Fruit fly (Drosophila melanogaster) whole organism, adult: Measurements from ENCODE around the gene VGlut.

ENCODE experiments used
- CG14711 ChIP-seq: fragments of 200-800 bp; sonication (Bioruptor generic); optimal IDR thresholded peaks from 2 replicates; lab custom pipeline; 2018; ENCODE audit warnings: missing biosample characterization, mild to moderate bottlenecking, missing genetic modification characterization, moderate library complexity
- CG1620 ChIP-seq: fragments of 200-800 bp; sonication (Bioruptor generic); optimal IDR thresholded peaks from 2 replicates; lab custom pipeline; 2016; ENCODE audit warnings: missing biosample characterization, missing genetic modification characterization
- CG33017 ChIP-seq: fragments of 200-800 bp; sonication (Bioruptor generic); optimal IDR thresholded peaks from 2 replicates; lab custom pipeline; 2018; ENCODE audit warnings: missing biosample characterization, mild to moderate bottlenecking, missing genetic modification characterization, moderate library complexity
- Clk ChIP-seq: fragments of 200-800 bp; sonication (Bioruptor generic); optimal IDR thresholded peaks from 2 replicates; lab custom pipeline; 2017; ENCODE audit warnings: missing biosample characterization, missing genetic modification characterization
- Hr96 ChIP-seq: fragments of 200-800 bp; sonication (Bioruptor generic); optimal IDR thresholded peaks from 2 replicates; lab custom pipeline; 2016; ENCODE audit warnings: missing biosample characterization, missing genetic modification characterization
- Mnt ChIP-seq: fragments of 200-800 bp; sonication (Bioruptor generic); optimal IDR thresholded peaks from 2 replicates; lab custom pipeline; 2016; ENCODE audit warnings: missing biosample characterization, mild to moderate bottlenecking, missing genetic modification characterization
- bab1 ChIP-seq: fragments of 200-800 bp; sonication (Bioruptor generic); optimal IDR thresholded peaks from 3 replicates; lab custom pipeline; 2019; ENCODE audit warnings: missing biosample characterization, mild to moderate bottlenecking, missing genetic modification characterization, moderate library complexity
- cnc ChIP-seq, 2 experiments: fragments of >200 bp; optimal IDR thresholded peaks; 2 replicates each; lab custom pipeline; 2017
- ovo ChIP-seq: fragments of 200-800 bp; sonication (Bioruptor generic); optimal IDR thresholded peaks from 2 replicates; lab custom pipeline; 2016; ENCODE audit warnings: missing biosample characterization, missing genetic modification characterization
- pad ChIP-seq: fragments of 200-800 bp; sonication (Bioruptor generic); optimal IDR thresholded peaks from 3 replicates; lab custom pipeline; 2017; ENCODE audit warnings: missing biosample characterization, missing genetic modification characterization, mild to moderate bottlenecking, moderate library complexity, missing genetic modification reagents
- tj ChIP-seq: fragments of 200-800 bp; sonication (Bioruptor generic); optimal IDR thresholded peaks from 3 replicates; lab custom pipeline; 2017; ENCODE audit warnings: missing biosample characterization, mild to moderate bottlenecking, missing genetic modification characterization, moderate library complexity
- toe ChIP-seq: fragments of 200-800 bp; sonication (Bioruptor generic); optimal IDR thresholded peaks from 2 replicates; lab custom pipeline; 2016; ENCODE audit warnings: missing biosample characterization, missing genetic modification characterization

dm6 chr2L:2454644-2455043 is 54.5 kb downstream of the VGlut start:
- TF ChIP-seq Clk (GFP tag; lab: Kevin White, UChicago) (no peak), pad (GFP tag; lab: Kevin White, UChicago) (no peak), CG33017 (tag; lab: Kevin White, UChicago) (no peak), ovo (no peak), bab1 (no peak), tj (GFP tag; lab: Kevin White, UChicago) (no peak), Mnt (GFP tag; lab: Kevin White, UChicago) (no peak), Hr96 (no peak), CG14711 (no peak), CG1620 (GFP tag; lab: Kevin White, UChicago) (no peak), cnc (optimal IDR thresholded peaks at IDR 0.05; lab: Kevin White, UChicago) (no peak), toe (GFP tag; lab: Kevin White, UChicago) (no peak)
